Fruit fly (Drosophila melanogaster) whole organism, wandering third instar larva: ENCODE results near the gene CG9628.

Source experiments
- Abd-B ChIP-seq: fragments of >200 bp; optimal IDR thresholded peaks from 2 replicates; lab custom pipeline; 2017; ENCODE audit warnings: missing biosample characterization, missing genetic modification characterization
- CG32264 ChIP-seq: fragments of 200-800 bp; sonication (Bioruptor generic); optimal IDR thresholded peaks from 2 replicates; lab custom pipeline; 2016; ENCODE audit warnings: missing biosample characterization, missing genetic modification characterization
- CG9705 ChIP-seq: fragments of 200-800 bp; sonication (Bioruptor generic); optimal IDR thresholded peaks from 2 replicates; lab custom pipeline; 2018; ENCODE audit warnings: missing biosample characterization, mild to moderate bottlenecking, missing genetic modification characterization
- CrebA ChIP-seq: fragments of 200-800 bp; sonication (Bioruptor generic); optimal IDR thresholded peaks from 2 replicates; lab custom pipeline; 2016; ENCODE audit warnings: missing biosample characterization, mild to moderate bottlenecking, missing genetic modification characterization, borderline replicate concordance
- Dfd ChIP-seq: fragments of >200 bp; optimal IDR thresholded peaks from 2 replicates; lab custom pipeline; 2017; ENCODE audit warnings: missing biosample characterization, missing genetic modification characterization
- Dif ChIP-seq: fragments of 200-275, 200-300 bp; sonication (Bioruptor generic); optimal IDR thresholded peaks from 2 replicates; lab custom pipeline; 2018; ENCODE audit warnings: missing biosample characterization, missing genetic modification characterization; ENCODE audit not compliant: partially characterized antibody
- HLH106 ChIP-seq: fragments of 200-800 bp; optimal IDR thresholded peaks from 3 replicates; lab custom pipeline; 2019; ENCODE audit warnings: missing biosample characterization, mild to moderate bottlenecking, missing genetic modification characterization, moderate library complexity
- Hnf4 ChIP-seq: fragments of 200-800 bp; sonication (Bioruptor generic); optimal IDR thresholded peaks from 2 replicates; lab custom pipeline; 2016; ENCODE audit warnings: missing biosample characterization, mild to moderate bottlenecking, missing genetic modification characterization
- Hr78 ChIP-seq: fragments of >200 bp; optimal IDR thresholded peaks from 2 replicates; lab custom pipeline; 2017; ENCODE audit warnings: missing biosample characterization, missing genetic modification characterization
- Hr83 ChIP-seq: fragments of 200-300 bp; sonication (Bioruptor generic); optimal IDR thresholded peaks from 2 replicates; lab custom pipeline; 2016; ENCODE audit warnings: missing biosample characterization, mild to moderate bottlenecking, missing genetic modification characterization, moderate library complexity; ENCODE audit not compliant: poor library complexity, severe bottlenecking
- Jra ChIP-seq: sonication (Bioruptor generic); optimal IDR thresholded peaks from 2 replicates; lab custom pipeline; 2016; ENCODE audit warnings: missing biosample characterization, missing genetic modification characterization
- Mio ChIP-seq: sonication (Bioruptor generic); optimal IDR thresholded peaks from 2 replicates; lab custom pipeline; 2016; ENCODE audit warnings: missing biosample characterization, missing genetic modification characterization
- Myc ChIP-seq: fragments of >200 bp; optimal IDR thresholded peaks from 2 replicates; lab custom pipeline; 2017
- N ChIP-seq: fragments of >200 bp; optimal IDR thresholded peaks from 2 replicates; lab custom pipeline; 2018; ENCODE audit warnings: missing biosample characterization, missing external identifiers, missing genetic modification characterization
- OdsH ChIP-seq: fragments of 200-800 bp; sonication (Bioruptor generic); optimal IDR thresholded peaks from 2 replicates; lab custom pipeline; 2016; ENCODE audit warnings: missing biosample characterization, mild to moderate bottlenecking, missing genetic modification characterization
- Rel ChIP-seq, 2 experiments: fragments of 200-800 bp; sonication (Bioruptor generic) in 1 of 2; optimal IDR thresholded peaks; 2 replicates in 1 of 2; 3 replicates in 1 of 2; lab custom pipeline; 2016 to 2019; ENCODE audit warnings: mild to moderate bottlenecking in 2 of 2, missing biosample characterization in 2 of 2, missing genetic modification characterization in 2 of 2, moderate library complexity in 1 of 2
- Sp1 ChIP-seq: fragments of 200-800 bp; sonication (Bioruptor generic); optimal IDR thresholded peaks from 3 replicates; lab custom pipeline; 2019; ENCODE audit warnings: missing biosample characterization, mild to moderate bottlenecking, missing genetic modification characterization, moderate library complexity
- Vsx2 ChIP-seq: fragments of 200-300, 225-300 bp; sonication (Bioruptor generic); optimal IDR thresholded peaks from 2 replicates; lab custom pipeline; 2018; ENCODE audit warnings: missing biosample characterization, missing genetic modification characterization; ENCODE audit not compliant: partially characterized antibody
- br ChIP-seq: fragments of 200-800 bp; sonication (Bioruptor generic); optimal IDR thresholded peaks from 2 replicates; lab custom pipeline; 2016; ENCODE audit warnings: missing biosample characterization, missing genetic modification characterization
- brk ChIP-seq: fragments of 200-800 bp; sonication (Bioruptor generic); optimal IDR thresholded peaks from 2 replicates; lab custom pipeline; 2016; ENCODE audit warnings: missing biosample characterization, mild to moderate bottlenecking, missing genetic modification characterization
- dl ChIP-seq, 2 experiments: fragments of 175-275, 200-275 bp in 1 of 2; fragments of 200-275 bp in 1 of 2; sonication (Bioruptor generic); optimal IDR thresholded peaks; lab custom pipeline; 2018; ENCODE audit warnings: mild to moderate bottlenecking in 2 of 2, missing biosample characterization in 2 of 2, missing genetic modification characterization in 2 of 2, moderate library complexity in 2 of 2; ENCODE audit not compliant: partially characterized antibody in 2 of 2, insufficient read depth in 1 of 2
- dmrt93B ChIP-seq: fragments of 200-800 bp; sonication (Bioruptor generic); optimal IDR thresholded peaks from 2 replicates; lab custom pipeline; 2018; ENCODE audit warnings: missing biosample characterization, mild to moderate bottlenecking, missing genetic modification characterization
- dsf ChIP-seq: sonication (Bioruptor generic); optimal IDR thresholded peaks from 2 replicates; lab custom pipeline; 2016; ENCODE audit warnings: missing biosample characterization, missing genetic modification characterization, borderline replicate concordance
- ey ChIP-seq: fragments of 200-800 bp; sonication (Bioruptor generic); optimal IDR thresholded peaks from 2 replicates; lab custom pipeline; 2016; ENCODE audit warnings: missing biosample characterization, missing genetic modification characterization
- foxo ChIP-seq, 2 experiments: fragments of 200-800 bp; sonication (Bioruptor generic); optimal IDR thresholded peaks; 2 replicates in 1 of 2; 3 replicates in 1 of 2; lab custom pipeline; 2016 to 2017; ENCODE audit warnings: missing biosample characterization in 2 of 2, missing genetic modification characterization in 2 of 2
- fru ChIP-seq: fragments of 200-800 bp; sonication (Bioruptor generic); optimal IDR thresholded peaks from 3 replicates; lab custom pipeline; 2016; ENCODE audit warnings: missing biosample characterization, mild to moderate bottlenecking, missing genetic modification characterization
- h ChIP-seq: fragments of 200-800 bp; sonication (Bioruptor generic); optimal IDR thresholded peaks from 3 replicates; lab custom pipeline; 2016; ENCODE audit warnings: missing biosample characterization, mild to moderate bottlenecking, missing genetic modification characterization
- jim ChIP-seq: fragments of 175-275, 200-325 bp; sonication (Bioruptor generic); optimal IDR thresholded peaks from 2 replicates; lab custom pipeline; 2016; ENCODE audit warnings: missing biosample characterization, mild to moderate bottlenecking, missing genetic modification characterization
- lola ChIP-seq: fragments of >200 bp; optimal IDR thresholded peaks from 2 replicates; lab custom pipeline; 2017; ENCODE audit warnings: missing biosample characterization, missing genetic modification characterization
- pan ChIP-seq: fragments of >200 bp; optimal IDR thresholded peaks from 2 replicates; lab custom pipeline; 2017
- psq ChIP-seq: fragments of 200-800 bp; sonication (Bioruptor generic); optimal IDR thresholded peaks from 3 replicates; lab custom pipeline; 2017; ENCODE audit warnings: missing biosample characterization, mild to moderate bottlenecking, missing genetic modification characterization, moderate library complexity
- rgr ChIP-seq: fragments of 200-800 bp; sonication (Bioruptor generic); optimal IDR thresholded peaks from 3 replicates; lab custom pipeline; 2016; ENCODE audit warnings: missing biosample characterization, mild to moderate bottlenecking, missing genetic modification characterization
- sage ChIP-seq: fragments of 200-800 bp; sonication (Bioruptor generic); optimal IDR thresholded peaks from 2 replicates; lab custom pipeline; 2016; ENCODE audit warnings: missing biosample characterization, mild to moderate bottlenecking, missing genetic modification characterization
- sv ChIP-seq: fragments of 200-800 bp; sonication (Bioruptor generic); optimal IDR thresholded peaks from 3 replicates; lab custom pipeline; 2016; ENCODE audit warnings: missing biosample characterization, missing genetic modification characterization
- tai ChIP-seq: sonication (Bioruptor generic); optimal IDR thresholded peaks from 2 replicates; lab custom pipeline; 2016; ENCODE audit warnings: missing biosample characterization, missing genetic modification characterization
- usp ChIP-seq: fragments of >200 bp; optimal IDR thresholded peaks from 2 replicates; lab custom pipeline; 2017; ENCODE audit warnings: missing biosample characterization, missing genetic modification characterization
- woc ChIP-seq: sonication (Bioruptor generic); optimal IDR thresholded peaks from 2 replicates; lab custom pipeline; 2016; ENCODE audit warnings: missing biosample characterization, mild to moderate bottlenecking, missing genetic modification characterization

Gene CG9628

dm6 chr3L:14659954-14660907, 37.6 kb downstream of the CG9628 start:
- no peak for TF ChIP-seq sv (GFP tag; lab: Kevin White, UChicago)
- no peak for TF ChIP-seq lola (GFP tag; lab: Kevin White, UChicago)
- TF ChIP-seq tai (GFP tag; lab: Kevin White, UChicago), result no peak
- no peak for TF ChIP-seq dl (GFP tag; optimal IDR thresholded peaks at IDR 0.05; lab: Kevin White, UChicago; ENCODE audit: insufficient read depth in 1 of 2, partially characterized antibody in 2 of 2)
- TF ChIP-seq foxo (GFP tag; optimal IDR thresholded peaks at IDR 0.05; lab: Kevin White, UChicago), result no peak

dm6 chr3L:14661567-14662258, 39.1 kb downstream of the CG9628 start:
- no peak for TF ChIP-seq Dif
- peak; percentile 45 for TF ChIP-seq OdsH (GFP tag; lab: Kevin White, UChicago)
- peak; percentile 1 for TF ChIP-seq dmrt93B
- no peak for TF ChIP-seq dl (GFP tag; optimal IDR thresholded peaks at IDR 0.05; lab: Kevin White, UChicago; ENCODE audit: insufficient read depth in 1 of 2, partially characterized antibody in 2 of 2)
- peak; percentile 44 for TF ChIP-seq Sp1
- peak; percentile 13 for TF ChIP-seq woc (GFP tag; lab: Kevin White, UChicago)
- TF ChIP-seq Rel (GFP tag; optimal IDR thresholded peaks at IDR 0.05; lab: Kevin White, UChicago), result no peak
- TF ChIP-seq Rel (tag; optimal IDR thresholded peaks at IDR 0.05; lab: Kevin White, UChicago), result no peak
- TF ChIP-seq Vsx2 (GFP tag; lab: Kevin White, UChicago), result no peak
- no peak for TF ChIP-seq pan (lab: Kevin White, UChicago)
- no peak for TF ChIP-seq usp (GFP tag; lab: Kevin White, UChicago)
- TF ChIP-seq foxo (GFP tag; optimal IDR thresholded peaks at IDR 0.05; lab: Kevin White, UChicago), result peak in 1 of 2 experiments; percentile 51
- no peak for TF ChIP-seq Mio (GFP tag; lab: Kevin White, UChicago)
- no peak for TF ChIP-seq N
- peak; percentile 46 for TF ChIP-seq sv (GFP tag; lab: Kevin White, UChicago)
- no peak for TF ChIP-seq CrebA
- TF ChIP-seq brk (GFP tag; lab: Kevin White, UChicago), result peak; percentile 16
- no peak for TF ChIP-seq CG9705 (GFP tag; lab: Kevin White, UChicago)
- TF ChIP-seq rgr, result peak; percentile 26
- no peak for TF ChIP-seq Hr78 (GFP tag; lab: Kevin White, UChicago)
- no peak for TF ChIP-seq tai (GFP tag; lab: Kevin White, UChicago)
- TF ChIP-seq jim (GFP tag; lab: Kevin White, UChicago), result no peak
- TF ChIP-seq HLH106 (tag; lab: Kevin White, UChicago), result peak; percentile 3
- TF ChIP-seq psq (GFP tag; lab: Kevin White, UChicago), result peak; percentile 6
- TF ChIP-seq sage (GFP tag; lab: Kevin White, UChicago), result no peak
- TF ChIP-seq Dfd (GFP tag; lab: Kevin White, UChicago), result no peak
- peak; percentile 68 for TF ChIP-seq fru (GFP tag; lab: Kevin White, UChicago)
- TF ChIP-seq Hr83 (GFP tag; lab: Kevin White, UChicago), result no peak
- TF ChIP-seq CG32264 (GFP tag; lab: Kevin White, UChicago), result no peak
- TF ChIP-seq ey (GFP tag; lab: Kevin White, UChicago), result peak; percentile 10
- TF ChIP-seq dsf, result no peak
- no peak for TF ChIP-seq Jra (GFP tag; lab: Kevin White, UChicago)
- TF ChIP-seq h, result peak; percentile 55
- TF ChIP-seq Abd-B (GFP tag; lab: Kevin White, UChicago), result no peak
- TF ChIP-seq Hnf4, result peak; percentile 36
- TF ChIP-seq lola (GFP tag; lab: Kevin White, UChicago), result no peak
- no peak for TF ChIP-seq Myc (lab: Kevin White, UChicago)
- peak; percentile 35 for TF ChIP-seq br (GFP tag; lab: Kevin White, UChicago)
